Worm (Caenorhabditis elegans) whole organism, young adult: ENCODE data around the gene T19D12.1.

Experiments used
- B0336.3 ChIP-seq: fragments of 200-800 bp; sonication (Bioruptor generic); IDR thresholded peaks from 2 replicates; pipeline ENCODE4 v1.3.6; 2022; ENCODE audit warnings: missing genetic modification characterization, missing compliant biosample characterization
- D2030.7 ChIP-seq: fragments of 200-800 bp; sonication (Bioruptor generic); IDR thresholded peaks from 2 replicates; pipeline ENCODE4 v1.3.6; 2022; ENCODE audit warnings: missing genetic modification reagents, missing genetic modification characterization, missing compliant biosample characterization
- F33H1.4 ChIP-seq: fragments of 200-800 bp; sonication (Bioruptor generic); IDR thresholded peaks from 2 replicates; pipeline ENCODE4 v1.3.6; 2022; ENCODE audit warnings: missing genetic modification reagents, missing genetic modification characterization, missing compliant biosample characterization
- F37B4.10 ChIP-seq: fragments of 200-800 bp; sonication (Bioruptor generic); IDR thresholded peaks from 2 replicates; pipeline ENCODE4 v1.3.6; 2022; ENCODE audit warnings: missing genetic modification characterization, missing compliant biosample characterization
- F49E8.2 ChIP-seq: sonication (generic microtip); optimal IDR thresholded peaks from 3 replicates; lab custom pipeline; 2017; ENCODE audit warnings: missing genetic modification characterization, mild to moderate bottlenecking, missing compliant biosample characterization, antibody characterized with exemption, moderate library complexity; ENCODE audit not compliant: insufficient read depth
- K11D2.4 ChIP-seq: fragments of 200-800 bp; sonication (Bioruptor generic); IDR thresholded peaks from 2 replicates; pipeline ENCODE4 v1.3.6; 2022; ENCODE audit warnings: missing genetic modification reagents, missing genetic modification characterization, missing compliant biosample characterization
- T07F8.4 ChIP-seq: sonication (generic microtip); optimal IDR thresholded peaks from 2 replicates; lab custom pipeline; 2016; ENCODE audit warnings: mild to moderate bottlenecking, missing genetic modification characterization, moderate library complexity, missing compliant biosample characterization
- Y67H2A.10 ChIP-seq: fragments of 200-800 bp; sonication (Bioruptor generic); conservative IDR thresholded peaks from 2 replicates; pipeline ENCODE4 v1.3.6; 2022; ENCODE audit warnings: missing genetic modification reagents, missing genetic modification characterization, missing compliant biosample characterization
- aptf-2 ChIP-seq: fragments of 200-800 bp; sonication (Bioruptor generic); conservative IDR thresholded peaks from 2 replicates; pipeline ENCODE4 v1.3.6; 2022; ENCODE audit warnings: missing genetic modification reagents, missing genetic modification characterization, missing compliant biosample characterization
- atf-7 ChIP-seq: sonication (generic microtip); optimal IDR thresholded peaks from 2 replicates; lab custom pipeline; 2017; ENCODE audit warnings: mild to moderate bottlenecking, missing genetic modification characterization, missing compliant biosample characterization
- attf-5 ChIP-seq: fragments of 200-800 bp; sonication (Bioruptor generic); optimal IDR thresholded peaks from 2 replicates; lab custom pipeline; 2018; ENCODE audit warnings: mild to moderate bottlenecking, missing genetic modification characterization, missing compliant biosample characterization
- attf-6 ChIP-seq: fragments of 200-800 bp; sonication (Bioruptor generic); IDR thresholded peaks from 2 replicates; pipeline ENCODE4 v1.3.6; 2022; ENCODE audit warnings: missing genetic modification reagents, missing genetic modification characterization, missing compliant biosample characterization
- ceh-91 ChIP-seq: fragments of 200-800 bp; sonication (Bioruptor generic); IDR thresholded peaks from 2 replicates; pipeline ENCODE4 v1.3.6; 2022; ENCODE audit warnings: missing genetic modification reagents, missing genetic modification characterization, missing compliant biosample characterization
- chd-7 ChIP-seq: sonication (generic microtip); optimal IDR thresholded peaks from 2 replicates; lab custom pipeline; 2016; ENCODE audit warnings: mild to moderate bottlenecking, missing genetic modification characterization, moderate library complexity, missing compliant biosample characterization
- dox-1 ChIP-seq: fragments of 200-800 bp; sonication (Bioruptor generic); IDR thresholded peaks from 2 replicates; pipeline ENCODE4 v1.3.6; 2022; ENCODE audit warnings: missing genetic modification reagents, missing genetic modification characterization, missing compliant biosample characterization
- dpff-1 ChIP-seq: sonication (generic microtip); optimal IDR thresholded peaks from 2 replicates; lab custom pipeline; 2017; ENCODE audit warnings: mild to moderate bottlenecking, missing genetic modification characterization, missing compliant biosample characterization
- dpl-1 ChIP-seq: fragments of 150-350 bp; optimal IDR thresholded peaks from 2 replicates; lab custom pipeline; 2014; ENCODE audit warnings: missing biosample characterization, missing genetic modification reagents, missing genetic modification characterization
- efl-1 ChIP-seq: fragments of 150-350 bp; optimal IDR thresholded peaks from 2 replicates; lab custom pipeline; 2014; ENCODE audit warnings: missing biosample characterization, missing genetic modification reagents, missing genetic modification characterization
- hlh-26 ChIP-seq: fragments of 200-800 bp; sonication (Bioruptor generic); conservative IDR thresholded peaks from 2 replicates; pipeline ENCODE4 v1.3.6; 2022; ENCODE audit warnings: missing genetic modification reagents, missing genetic modification characterization, missing compliant biosample characterization
- hsf-1 ChIP-seq: fragments of 200-800 bp; sonication (Bioruptor generic); IDR thresholded peaks from 2 replicates; pipeline ENCODE4 v1.3.6; 2022; ENCODE audit warnings: missing genetic modification reagents, missing genetic modification characterization, missing compliant biosample characterization
- lag-1 ChIP-seq: fragments of 200-800 bp; sonication (Bioruptor generic); IDR thresholded peaks from 2 replicates; pipeline ENCODE4 v1.3.6; 2022; ENCODE audit warnings: missing genetic modification reagents, missing genetic modification characterization, missing compliant biosample characterization
- lin-26 ChIP-seq: fragments of 200-800 bp; sonication (Bioruptor generic); IDR thresholded peaks from 2 replicates; pipeline ENCODE4 v1.3.6; 2022; ENCODE audit warnings: missing genetic modification reagents, missing genetic modification characterization, missing compliant biosample characterization
- lin-35 ChIP-seq, 3 experiments: fragments of 150-350 bp in 2 of 3; sonication (generic microtip) in 1 of 3; optimal IDR thresholded peaks; 2 replicates each; lab custom pipeline; 2014 to 2018; ENCODE audit warnings: missing biosample characterization in 3 of 3, missing genetic modification characterization in 3 of 3, missing genetic modification reagents in 3 of 3
- lin-54 ChIP-seq: fragments of 200-800 bp; sonication (Bioruptor generic); optimal IDR thresholded peaks from 2 replicates; lab custom pipeline; 2018; ENCODE audit warnings: mild to moderate bottlenecking, missing genetic modification characterization, missing compliant biosample characterization
- lir-1 ChIP-seq: fragments of 200-800 bp; sonication (Bioruptor generic); conservative IDR thresholded peaks from 2 replicates; pipeline ENCODE4 v1.3.6; 2022; ENCODE audit warnings: missing genetic modification reagents, missing genetic modification characterization, missing compliant biosample characterization
- lsl-1 ChIP-seq: fragments of 200-800 bp; sonication (Bioruptor generic); optimal IDR thresholded peaks from 2 replicates; lab custom pipeline; 2018; ENCODE audit warnings: mild to moderate bottlenecking, missing genetic modification characterization, moderate library complexity, missing compliant biosample characterization
- madf-3 ChIP-seq: fragments of 200-800 bp; sonication (Bioruptor generic); IDR thresholded peaks from 2 replicates; pipeline ENCODE4 v1.3.6; 2022; ENCODE audit warnings: missing genetic modification reagents, missing genetic modification characterization, missing compliant biosample characterization
- madf-6 ChIP-seq: fragments of 200-800 bp; sonication (Bioruptor generic); IDR thresholded peaks from 2 replicates; pipeline ENCODE4 v1.3.6; 2022; ENCODE audit warnings: missing genetic modification reagents, missing genetic modification characterization, missing compliant biosample characterization
- madf-8 ChIP-seq: fragments of 200-800 bp; sonication (Bioruptor generic); conservative IDR thresholded peaks from 2 replicates; pipeline ENCODE4 v1.3.6; 2022; ENCODE audit warnings: missing genetic modification reagents, missing genetic modification characterization, missing compliant biosample characterization
- nhr-80 ChIP-seq: sonication (generic microtip); optimal IDR thresholded peaks from 2 replicates; lab custom pipeline; 2016; ENCODE audit warnings: missing genetic modification characterization, missing compliant biosample characterization
- pbrm-1 ChIP-seq: fragments of 200-800 bp; sonication (Bioruptor generic); IDR thresholded peaks from 2 replicates; pipeline ENCODE4 v1.3.6; 2022; ENCODE audit warnings: missing genetic modification reagents, missing genetic modification characterization, missing compliant biosample characterization
- snpc-3.4 ChIP-seq: sonication (generic microtip); optimal IDR thresholded peaks from 2 replicates; lab custom pipeline; 2017; ENCODE audit warnings: missing genetic modification characterization, mild to moderate bottlenecking, missing compliant biosample characterization, antibody characterized with exemption, moderate library complexity, missing genotype, missing genetic modification reagents
- snpc-4 ChIP-seq, 5 experiments: fragments of 150-350 bp in 1 of 5; sonication (generic microtip) in 4 of 5; optimal IDR thresholded peaks; 2 replicates each; lab custom pipeline; 2014 to 2018; ENCODE audit warnings: missing genetic modification characterization in 5 of 5, missing biosample characterization in 3 of 5, antibody characterized with exemption in 2 of 5, mild to moderate bottlenecking in 2 of 5, missing compliant biosample characterization in 2 of 5, missing genotype in 2 of 5, moderate library complexity in 2 of 5, missing genetic modification reagents in 1 of 5
- sptf-2 ChIP-seq: fragments of 200-800 bp; sonication (Bioruptor generic); optimal IDR thresholded peaks from 2 replicates; lab custom pipeline; 2018; ENCODE audit warnings: mild to moderate bottlenecking, missing genetic modification characterization, missing compliant biosample characterization
- tbp1 ChIP-seq: fragments of 200-800 bp; sonication (Bioruptor generic); optimal IDR thresholded peaks from 2 replicates; lab custom pipeline; 2018; ENCODE audit warnings: mild to moderate bottlenecking, missing genetic modification characterization, missing compliant biosample characterization
- xnd-1 ChIP-seq: sonication (generic microtip); optimal IDR thresholded peaks from 2 replicates; lab custom pipeline; 2016; ENCODE audit warnings: missing genotype, missing genetic modification reagents, missing genetic modification characterization, missing compliant biosample characterization
- ztf-18 ChIP-seq: sonication (generic microtip); optimal IDR thresholded peaks from 2 replicates; lab custom pipeline; 2016; ENCODE audit warnings: missing genotype, mild to moderate bottlenecking, missing genetic modification characterization, missing compliant biosample characterization
- ztf-3 ChIP-seq: fragments of 200-800 bp; sonication (Bioruptor generic); optimal IDR thresholded peaks from 2 replicates; lab custom pipeline; 2018; ENCODE audit warnings: mild to moderate bottlenecking, missing genetic modification characterization, missing compliant biosample characterization

The T19D12.1 gene

DNA sequence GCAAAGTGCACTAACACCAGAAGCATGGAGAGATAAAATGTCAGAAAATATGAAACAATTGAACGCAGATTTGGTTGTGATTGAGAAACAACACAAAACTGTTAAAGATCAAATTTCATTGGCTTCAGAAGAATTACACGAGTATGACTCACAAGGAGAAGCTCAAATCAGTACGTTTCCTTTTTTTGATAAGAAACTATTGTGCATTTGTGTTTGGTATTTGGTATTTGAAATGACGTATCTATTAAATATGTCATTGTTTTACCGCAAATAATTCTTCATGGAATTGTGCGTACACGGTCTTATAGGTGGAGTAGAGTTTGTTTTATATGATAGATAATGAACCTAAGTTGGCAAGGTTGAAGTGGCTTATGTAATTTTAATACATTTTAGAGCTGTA is 14.8 kb downstream of the T19D12.1 start:
- TF ChIP-seq sptf-2: no peak
- peak; percentile 43 for TF ChIP-seq nhr-80

DNA sequence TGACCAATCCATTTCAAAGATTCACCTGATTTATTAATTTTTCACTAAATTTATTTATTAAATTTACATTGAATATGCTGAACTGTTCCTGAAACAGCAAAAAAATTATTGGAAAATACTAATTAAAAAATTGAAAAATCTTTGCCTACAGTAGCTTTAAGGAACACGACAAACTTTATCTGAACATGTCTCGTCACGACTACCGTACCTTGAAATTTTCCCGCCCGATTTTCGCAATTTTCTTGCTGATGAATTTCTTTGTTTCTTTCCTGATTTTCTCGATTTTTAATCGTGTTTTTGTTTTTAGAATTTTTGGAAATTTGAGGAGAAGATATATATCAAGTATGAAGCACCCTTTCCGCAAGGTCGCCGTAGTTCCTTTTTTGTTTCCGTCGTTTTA is 16.2 kb downstream of the T19D12.1 start:
- no peak for TF ChIP-seq ztf-3
- TF ChIP-seq lsl-1 (GFP tag; lab: Kevin White, UChicago): peak; percentile 95
- TF ChIP-seq snpc-3.4: peak; percentile 34
- peak; percentile 81 for TF ChIP-seq xnd-1
- peak; percentile 7 for TF ChIP-seq lin-54 (GFP tag; lab: Kevin White, UChicago)
- no peak for TF ChIP-seq ztf-18 (tag; lab: Kevin White, UChicago)
- TF ChIP-seq lin-35 (GFP tag; optimal IDR thresholded peaks at IDR 0.05; lab: Kevin White, UChicago): peak in 1 of 3 experiments; percentile 12
- no peak for TF ChIP-seq T07F8.4 (tag; lab: Kevin White, UChicago)
- peak; percentile 82 for TF ChIP-seq madf-8 (GFP tag; lab: Robert Waterston, UW)
- no peak for TF ChIP-seq B0336.3 (GFP tag; lab: Robert Waterston, UW)
- TF ChIP-seq dpff-1 (tag; lab: Kevin White, UChicago): no peak
- peak; percentile 89 for TF ChIP-seq F33H1.4 (GFP tag; lab: Robert Waterston, UW)
- no peak for TF ChIP-seq hlh-26 (GFP tag; lab: Robert Waterston, UW)
- no peak for TF ChIP-seq snpc-4 (GFP tag; optimal IDR thresholded peaks at IDR 0.05; lab: Kevin White, UChicago)
- TF ChIP-seq snpc-4 (tag; optimal IDR thresholded peaks at IDR 0.05; lab: Kevin White, UChicago): no peak
- TF ChIP-seq Y67H2A.10 (GFP tag; lab: Robert Waterston, UW): no peak
- peak; percentile 70 for TF ChIP-seq D2030.7 (GFP tag; lab: Robert Waterston, UW)
- TF ChIP-seq lir-1 (GFP tag; lab: Robert Waterston, UW): no peak
- no peak for TF ChIP-seq atf-7 (tag; lab: Kevin White, UChicago)
- no peak for TF ChIP-seq F37B4.10
- no peak for TF ChIP-seq aptf-2 (GFP tag; lab: Robert Waterston, UW)
- TF ChIP-seq efl-1 (GFP tag; lab: Kevin White, UChicago): peak; percentile 88
- no peak for TF ChIP-seq attf-5 (GFP tag; lab: Kevin White, UChicago)
- TF ChIP-seq K11D2.4 (GFP tag; lab: Robert Waterston, UW): no peak
- TF ChIP-seq madf-6: peak; percentile 92
- 0 out of 2 replicates have a peak, but pooled peaks have one; percentile 34 for TF ChIP-seq hsf-1
- 0 out of 2 replicates have a peak, but pooled peaks have one; percentile 46 for TF ChIP-seq pbrm-1 (GFP tag; lab: Robert Waterston, UW)
- peak; percentile 55 for TF ChIP-seq F49E8.2 (tag; lab: Kevin White, UChicago)
- TF ChIP-seq chd-7 (tag; lab: Kevin White, UChicago): no peak
- no peak for TF ChIP-seq dox-1
- no peak for TF ChIP-seq lag-1
- no peak for TF ChIP-seq attf-6 (GFP tag; lab: Robert Waterston, UW)
- no peak for TF ChIP-seq lin-26
- TF ChIP-seq madf-3 (GFP tag; lab: Robert Waterston, UW): no peak
- TF ChIP-seq tbp1 (GFP tag; lab: Kevin White, UChicago): peak; percentile 9
- peak; percentile 47; the same call in 1 of the 2 replicates for TF ChIP-seq ceh-91
- TF ChIP-seq dpl-1 (GFP tag; lab: Kevin White, UChicago): peak; percentile 62
